Worm (Caenorhabditis elegans): ENCODE measurements around the gene C01C4.3.

DNA sequence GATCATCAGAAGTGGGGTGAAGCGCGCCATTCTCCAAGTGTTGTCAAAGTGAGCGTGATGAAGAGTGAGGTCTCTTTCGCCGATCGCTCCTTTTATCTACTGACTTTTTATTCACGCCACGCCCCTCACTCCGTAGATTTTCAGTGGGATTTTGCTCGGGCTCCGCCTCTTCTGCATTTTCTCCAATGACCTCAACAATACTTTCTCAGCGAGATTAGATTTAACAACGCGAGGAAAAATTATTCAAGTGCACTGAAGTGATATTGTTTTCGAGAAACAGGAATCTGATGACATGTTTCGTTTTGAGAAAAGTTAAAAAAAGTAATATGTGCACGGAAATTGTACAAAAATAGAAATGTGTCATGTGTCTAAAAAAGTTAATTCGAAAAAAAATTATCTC, 27.9 kb upstream of the C01C4.3 start, which contains the start of gene snet-1:
- TF ChIP-seq pha-4 (GFP tag; IDR thresholded peaks at IDR 0.05) (no peak), pha-4 (tag; optimal IDR thresholded peaks at IDR 0.05) (no peak), fos-1 (tag; optimal IDR thresholded peaks at IDR 0.05) (no peak), nhr-28 (tag; optimal IDR thresholded peaks at IDR 0.05) (no peak), skn-1 (tag; optimal IDR thresholded peaks at IDR 0.05) (no peak), ces-1 (GFP tag; optimal IDR thresholded peaks at IDR 0.05) (no peak), nhr-237 (tag; optimal IDR thresholded peaks at IDR 0.05) (no peak), Y75B8A.6 (GFP tag; IDR thresholded peaks at IDR 0.05) (no peak), snpc-4 (tag; optimal IDR thresholded peaks at IDR 0.05) (no peak)
